Fruit fly (Drosophila melanogaster): ENCODE data around the gene Elp1.

Gene Elp1

dm6 chr3R:11619709-11620409, 30.9 kb upstream of the Elp1 start, which contains the start of the genes Jupiter and CG14710 (continued):
- TF ChIP-seq hkb (optimal IDR thresholded peaks at IDR 0.05) (peak; percentile 65), hkb (GFP tag; IDR thresholded peaks at IDR 0.05) (no peak), crp (GFP tag; optimal IDR thresholded peaks at IDR 0.05) (peak in 1 of 2 experiments; percentile 45), CG3407 (GFP tag; optimal IDR thresholded peaks at IDR 0.05) (no peak), h (optimal IDR thresholded peaks at IDR 0.05) (no peak), CG17568 (GFP tag; optimal IDR thresholded peaks at IDR 0.05) (no peak), sens (GFP tag) (peak; percentile 97), CG14710 (tag; optimal IDR thresholded peaks at IDR 0.05) (peak; percentile 93), Scr (GFP tag; IDR thresholded peaks at IDR 0.05; ENCODE audit: partially characterized antibody) (no peak; the same call in 1 of the 2 replicates), slp2 (GFP tag; optimal IDR thresholded peaks at IDR 0.05) (peak; percentile 69), p53 (GFP tag; optimal IDR thresholded peaks at IDR 0.05) (peak; percentile 77), CG18011 (GFP tag; optimal IDR thresholded peaks at IDR 0.05) (peak; percentile 6), CG31224 (GFP tag; IDR thresholded peaks at IDR 0.05) (no peak), org-1 (GFP tag; optimal IDR thresholded peaks at IDR 0.05) (no peak), Hr51 (GFP tag; optimal IDR thresholded peaks at IDR 0.05) (peak; percentile 23 to 69), CoRest (tag; optimal IDR thresholded peaks at IDR 0.05) (peak; percentile 79), CG9609 (GFP tag; optimal IDR thresholded peaks at IDR 0.05) (peak; percentile 77), CG16863 (GFP tag; optimal IDR thresholded peaks at IDR 0.05) (peak; percentile 23), CG32532 (GFP tag; IDR thresholded peaks at IDR 0.05) (peak; percentile 81), Six4 (GFP tag; optimal IDR thresholded peaks at IDR 0.05) (no peak), CG15514 (GFP tag; optimal IDR thresholded peaks at IDR 0.05) (peak; percentile 80), dysf (GFP tag; IDR thresholded peaks at IDR 0.05) (peak; percentile 65), CG4282 (GFP tag; optimal IDR thresholded peaks at IDR 0.05) (peak; percentile 15), CG4360 (GFP tag; IDR thresholded peaks at IDR 0.05) (no peak), repo (GFP tag; optimal IDR thresholded peaks at IDR 0.05) (peak; percentile 62), CG2678 (tag; optimal IDR thresholded peaks at IDR 0.05) (peak; percentile 59), CG10321 (GFP tag; IDR thresholded peaks at IDR 0.05) (no peak), CG9215 (GFP tag; IDR thresholded peaks at IDR 0.05) (peak; percentile 63), salm (tag; optimal IDR thresholded peaks at IDR 0.05) (no peak), CG34224 (GFP tag; IDR thresholded peaks at IDR 0.05; ENCODE audit: partially characterized antibody) (peak; percentile 39; the same call in 1 of the 3 replicates), Dad (GFP tag; optimal IDR thresholded peaks at IDR 0.05) (peak; percentile 79), CG8944 (GFP tag; optimal IDR thresholded peaks at IDR 0.05) (peak; percentile 86), CG6813 (GFP tag; optimal IDR thresholded peaks at IDR 0.05) (no peak), CG1792 (GFP tag; optimal IDR thresholded peaks at IDR 0.05) (peak; percentile 62), zfh1 (GFP tag; IDR thresholded peaks at IDR 0.05) (peak; percentile 83), HmgZ (tag; optimal IDR thresholded peaks at IDR 0.05) (peak; percentile 86), tgo (GFP tag; IDR thresholded peaks at IDR 0.05) (peak; percentile 48; the same call in 1 of the 3 replicates), Mrtf (GFP tag; IDR thresholded peaks at IDR 0.05) (no peak; the same call in 2 of the 3 replicates), D19B (GFP tag; optimal IDR thresholded peaks at IDR 0.05) (no peak), CG43689 (GFP tag; IDR thresholded peaks at IDR 0.05) (no peak), CG4328 (GFP tag; optimal IDR thresholded peaks at IDR 0.05) (peak; percentile 1), CG6791 (GFP tag; IDR thresholded peaks at IDR 0.05; ENCODE audit: partially characterized antibody) (0 out of 3 replicates have a peak, but pooled peaks have one; percentile 40), sima (GFP tag; optimal IDR thresholded peaks at IDR 0.05) (no peak), CG7987 (GFP tag; optimal IDR thresholded peaks at IDR 0.05) (no peak), CG8924 (tag; optimal IDR thresholded peaks at IDR 0.05) (peak; percentile 69), ro (GFP tag; IDR thresholded peaks at IDR 0.05) (no peak), CG10431 (GFP tag; optimal IDR thresholded peaks at IDR 0.05) (peak; percentile 31), pan (optimal IDR thresholded peaks at IDR 0.05) (no peak), pan (GFP tag; optimal IDR thresholded peaks at IDR 0.05 in 1 of 2, IDR thresholded peaks at IDR 0.05 in 1 of 2) (peak in 1 of 2 experiments; percentile 45), Dll (GFP tag; IDR thresholded peaks at IDR 0.05; ENCODE audit: partially characterized antibody) (peak; percentile 40; the same call in 1 of the 4 replicates)
